Worm (Caenorhabditis elegans) whole organism, L4 larva: ENCODE data around the gene C48D1.9.

ENCODE experiments used
- aly-2 ChIP-seq: sonication (generic microtip); optimal IDR thresholded peaks from 2 replicates; lab custom pipeline; 2018; ENCODE audit warnings: missing biosample characterization, missing genetic modification characterization
- ceh-20 ChIP-seq: fragments of 200-800 bp; sonication (Bioruptor generic); IDR thresholded peaks from 2 replicates; pipeline ENCODE4 v1.3.6; 2022; ENCODE audit warnings: missing genetic modification reagents, missing genetic modification characterization, missing compliant biosample characterization
- ceh-82 ChIP-seq: sonication (generic microtip); optimal IDR thresholded peaks from 2 replicates; lab custom pipeline; 2017; ENCODE audit warnings: missing biosample characterization, missing genetic modification characterization
- dmd-8 ChIP-seq: fragments of 200-800 bp; sonication (Bioruptor generic); IDR thresholded peaks from 2 replicates; pipeline ENCODE4 v1.3.6; 2022; ENCODE audit warnings: missing genetic modification characterization, missing compliant biosample characterization
- egl-27 ChIP-seq: sonication (generic microtip); optimal IDR thresholded peaks from 3 replicates; lab custom pipeline; 2017; ENCODE audit warnings: missing biosample characterization, missing genetic modification reagents, missing genetic modification characterization
- hlh-11 ChIP-seq: fragments of 200-800 bp; sonication (Bioruptor generic); optimal IDR thresholded peaks from 2 replicates; lab custom pipeline; 2018; ENCODE audit warnings: mild to moderate bottlenecking, missing genetic modification characterization, missing compliant biosample characterization
- lin-39 ChIP-seq: fragments of 150-350 bp; optimal IDR thresholded peaks from 2 replicates; lab custom pipeline; 2014; ENCODE audit warnings: missing biosample characterization, missing genetic modification reagents, missing genetic modification characterization
- lir-3 ChIP-seq: sonication (generic microtip); optimal IDR thresholded peaks from 2 replicates; lab custom pipeline; 2016; ENCODE audit warnings: mild to moderate bottlenecking, missing genetic modification characterization, missing compliant biosample characterization
- madf-9 ChIP-seq: fragments of 200-800 bp; sonication (Bioruptor generic); conservative IDR thresholded peaks from 2 replicates; pipeline ENCODE4 v1.3.6; 2022; ENCODE audit warnings: missing genetic modification reagents, missing genetic modification characterization, missing compliant biosample characterization
- nhr-10 ChIP-seq: fragments of 150-350 bp; optimal IDR thresholded peaks from 2 replicates; lab custom pipeline; 2014; ENCODE audit warnings: missing biosample characterization, missing genetic modification characterization
- nhr-25 ChIP-seq: sonication (generic microtip); optimal IDR thresholded peaks from 2 replicates; lab custom pipeline; 2017; ENCODE audit warnings: missing genetic modification characterization, mild to moderate bottlenecking, missing compliant biosample characterization, antibody characterized with exemption, moderate library complexity, borderline replicate concordance; ENCODE audit not compliant: insufficient read depth
- pqm-1 ChIP-seq: sonication (generic microtip); optimal IDR thresholded peaks from 2 replicates; lab custom pipeline; 2017; ENCODE audit warnings: missing biosample characterization, missing genetic modification characterization
- rbr-2 ChIP-seq: sonication (generic microtip); optimal IDR thresholded peaks from 2 replicates; lab custom pipeline; 2016; ENCODE audit warnings: missing genotype, missing genetic modification characterization, missing compliant biosample characterization

DNA sequence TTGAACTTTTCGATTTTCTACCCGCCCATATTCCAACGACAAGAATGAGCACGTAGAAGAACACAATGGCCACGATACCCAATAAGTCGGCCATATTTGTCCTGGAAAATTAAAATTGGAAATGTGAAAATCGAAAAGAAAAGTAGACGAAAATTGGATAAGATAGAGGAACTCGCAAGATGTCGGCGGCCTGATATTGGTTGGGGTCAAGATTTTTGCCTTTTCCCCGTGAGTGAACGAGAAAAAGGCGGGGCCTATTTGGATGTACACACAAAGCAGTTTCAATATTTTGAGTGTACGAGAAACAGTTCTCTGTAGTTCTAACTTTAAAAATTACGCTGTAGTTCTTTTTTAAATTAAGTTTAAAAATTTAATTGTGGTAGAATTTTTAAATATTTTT lies 5.0 kb upstream of the C48D1.9 start, which contains the start of gene cho-1:
- TF ChIP-seq hlh-11, result no peak
- no peak for TF ChIP-seq pqm-1
- no peak for TF ChIP-seq nhr-25
- no peak for TF ChIP-seq aly-2 (tag; lab: Kevin White, UChicago)
- TF ChIP-seq ceh-20 (GFP tag; lab: Robert Waterston, UW), result no peak
- no peak for TF ChIP-seq ceh-82
- TF ChIP-seq egl-27, result no peak
- TF ChIP-seq nhr-10, result no peak
- TF ChIP-seq lir-3 (tag; lab: Kevin White, UChicago), result no peak
- no peak for TF ChIP-seq rbr-2 (tag; lab: Kevin White, UChicago)
- no peak for TF ChIP-seq dmd-8 (GFP tag; lab: Robert Waterston, UW)
- no peak for TF ChIP-seq madf-9
- TF ChIP-seq lin-39 (tag; lab: Kevin White, UChicago), result no peak
